Fruit fly (Drosophila melanogaster) whole organism, embryonic: Measurements from ENCODE around the gene CG31191.

Experiments
- CG1792 ChIP-seq: fragments of 200-800 bp; sonication (Bioruptor generic); optimal IDR thresholded peaks from 2 replicates; lab custom pipeline; 2016; ENCODE audit warnings: missing biosample characterization, missing genetic modification characterization
- grau ChIP-seq: fragments of 200-800 bp; optimal IDR thresholded peaks from 3 replicates; lab custom pipeline; 2019; ENCODE audit warnings: missing biosample characterization, mild to moderate bottlenecking, missing genetic modification characterization, moderate library complexity
- lola ChIP-seq, 3 experiments: fragments of >200 bp in 2 of 3; fragments of 200-800 bp in 1 of 3; sonication (Bioruptor generic) in 1 of 3; optimal IDR thresholded peaks; 2 replicates each; lab custom pipeline; 2017 to 2019; ENCODE audit warnings: missing biosample characterization in 3 of 3, missing genetic modification characterization in 3 of 3, mild to moderate bottlenecking in 1 of 3, moderate library complexity in 1 of 3
- pita ChIP-seq: fragments of 200-800 bp; sonication (Bioruptor generic); optimal IDR thresholded peaks from 2 replicates; lab custom pipeline; 2017; ENCODE audit warnings: missing biosample characterization, mild to moderate bottlenecking, missing genetic modification characterization

DNA sequence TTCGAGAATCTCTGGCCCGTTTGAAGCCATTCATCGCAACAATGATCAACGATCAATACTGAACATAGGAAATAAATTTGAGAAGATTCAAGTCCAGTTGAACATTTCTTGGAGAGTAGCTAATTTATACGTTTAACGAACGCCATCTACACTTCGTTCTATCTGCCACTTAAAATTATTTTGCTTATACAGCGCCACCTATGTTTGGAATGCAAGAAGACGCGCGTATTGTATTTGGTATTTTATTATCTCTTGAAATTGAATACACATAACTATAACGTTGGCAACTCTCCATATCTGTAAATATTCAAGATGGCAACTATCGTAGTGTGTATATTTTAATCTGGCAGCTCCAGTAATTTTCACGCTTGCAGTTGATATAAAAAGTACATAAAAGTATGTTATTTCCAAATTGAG lies 2.7 kb upstream of the CG31191 start:
- peak; percentile 80 for TF ChIP-seq pita (GFP tag; lab: Kevin White, UChicago)
- TF ChIP-seq lola (GFP tag; optimal IDR thresholded peaks at IDR 0.05; lab: Kevin White, UChicago), result no peak
- peak; percentile 40 for TF ChIP-seq grau
- no peak for TF ChIP-seq CG1792
